Worm (Caenorhabditis elegans) whole organism, L2 larva: Measurements from ENCODE around the gene cest-5.2.

Source experiments
- ama-1 ChIP-seq: fragments of 150-350 bp; optimal IDR thresholded peaks from 2 replicates; lab custom pipeline; 2018; ENCODE audit warnings: inconsistent platforms
- ceh-82 ChIP-seq: fragments of 150-350 bp; optimal IDR thresholded peaks from 2 replicates; lab custom pipeline; 2014; ENCODE audit warnings: missing biosample characterization, missing genetic modification characterization
- egl-27 ChIP-seq: sonication (generic microtip); optimal IDR thresholded peaks from 3 replicates; lab custom pipeline; 2017; ENCODE audit warnings: missing biosample characterization, missing genetic modification reagents, missing genetic modification characterization
- peb-1 ChIP-seq: fragments of 150-350 bp; optimal IDR thresholded peaks from 2 replicates; lab custom pipeline; 2014; ENCODE audit warnings: missing biosample characterization, missing genetic modification characterization
- sma-9 ChIP-seq, 2 experiments: fragments of 150-350 bp in 1 of 2; sonication (generic microtip) in 1 of 2; optimal IDR thresholded peaks; 2 replicates each; lab custom pipeline; 2014 to 2016; ENCODE audit warnings: missing genetic modification characterization in 2 of 2, mild to moderate bottlenecking in 1 of 2, missing biosample characterization in 1 of 2, missing compliant biosample characterization in 1 of 2, missing genetic modification reagents in 1 of 2, moderate library complexity in 1 of 2
- snpc-4 ChIP-seq: fragments of 150-350 bp; optimal IDR thresholded peaks from 2 replicates; lab custom pipeline; 2014; ENCODE audit warnings: missing biosample characterization, missing genetic modification characterization
- unc-39 ChIP-seq: fragments of 150-350 bp; optimal IDR thresholded peaks from 2 replicates; lab custom pipeline; 2014; ENCODE audit warnings: missing biosample characterization, missing genetic modification characterization
- zag-1 ChIP-seq: fragments of 150-350 bp; optimal IDR thresholded peaks from 2 replicates; lab custom pipeline; 2014; ENCODE audit warnings: missing biosample characterization, missing genetic modification characterization

- TF ChIP-seq snpc-4 (tag; lab: Kevin White, UChicago) = no peak
- TF ChIP-seq unc-39 (tag; lab: Kevin White, UChicago) = no peak
- no peak for TF ChIP-seq ama-1 (lab: Kevin White, UChicago)
- TF ChIP-seq zag-1 (tag; lab: Kevin White, UChicago) = no peak
- no peak for TF ChIP-seq egl-27 (tag; lab: Kevin White, UChicago)
- TF ChIP-seq ceh-82 (tag; lab: Kevin White, UChicago) = no peak
- no peak for TF ChIP-seq sma-9 (GFP tag; optimal IDR thresholded peaks at IDR 0.05; lab: Kevin White, UChicago)
- TF ChIP-seq sma-9 (tag; optimal IDR thresholded peaks at IDR 0.05; lab: Kevin White, UChicago) = no peak
- TF ChIP-seq peb-1 (tag; lab: Kevin White, UChicago) = no peak
These were observed 9.1 kb downstream of the cest-5.2 start for ce11 chrIV:6618607-6619006.
